Worm (Caenorhabditis elegans) whole organism, young adult: ENCODE results near the gene clec-165.

ENCODE experiments used
- B0336.3 ChIP-seq: fragments of 200-800 bp; sonication (Bioruptor generic); IDR thresholded peaks from 2 replicates; pipeline ENCODE4 v1.3.6; 2022; ENCODE audit warnings: missing genetic modification characterization, missing compliant biosample characterization
- F49E8.2 ChIP-seq: sonication (generic microtip); optimal IDR thresholded peaks from 3 replicates; lab custom pipeline; 2017; ENCODE audit warnings: missing genetic modification characterization, mild to moderate bottlenecking, missing compliant biosample characterization, antibody characterized with exemption, moderate library complexity; ENCODE audit not compliant: insufficient read depth
- F52B5.7 ChIP-seq: sonication (generic microtip); optimal IDR thresholded peaks from 2 replicates; lab custom pipeline; 2016; ENCODE audit warnings: mild to moderate bottlenecking, missing genetic modification characterization, missing compliant biosample characterization
- F57A8.1 ChIP-seq: fragments of 200-800 bp; sonication (Bioruptor generic); optimal IDR thresholded peaks from 2 replicates; lab custom pipeline; 2018; ENCODE audit warnings: mild to moderate bottlenecking, missing genetic modification characterization, moderate library complexity, missing compliant biosample characterization
- F57C9.4 ChIP-seq: sonication (generic microtip); optimal IDR thresholded peaks from 2 replicates; lab custom pipeline; 2017; ENCODE audit warnings: mild to moderate bottlenecking, missing genetic modification characterization, missing compliant biosample characterization
- Y67H2A.10 ChIP-seq: fragments of 200-800 bp; sonication (Bioruptor generic); conservative IDR thresholded peaks from 2 replicates; pipeline ENCODE4 v1.3.6; 2022; ENCODE audit warnings: missing genetic modification reagents, missing genetic modification characterization, missing compliant biosample characterization
- aptf-2 ChIP-seq: fragments of 200-800 bp; sonication (Bioruptor generic); conservative IDR thresholded peaks from 2 replicates; pipeline ENCODE4 v1.3.6; 2022; ENCODE audit warnings: missing genetic modification reagents, missing genetic modification characterization, missing compliant biosample characterization
- aptf-3 ChIP-seq: fragments of 200-800 bp; sonication (Bioruptor generic); IDR thresholded peaks from 2 replicates; pipeline ENCODE4 v1.3.6; 2022; ENCODE audit warnings: missing genetic modification characterization, missing compliant biosample characterization
- attf-3 ChIP-seq: fragments of 200-800 bp; sonication (Bioruptor generic); conservative IDR thresholded peaks from 2 replicates; pipeline ENCODE4 v1.3.6; 2022; ENCODE audit warnings: missing genetic modification reagents, missing genetic modification characterization, missing compliant biosample characterization
- cebp-2 ChIP-seq: fragments of 200-800 bp; sonication (Bioruptor generic); IDR thresholded peaks from 2 replicates; pipeline ENCODE4 v1.3.6; 2022; ENCODE audit warnings: missing genetic modification characterization, missing compliant biosample characterization
- chd-7 ChIP-seq: sonication (generic microtip); optimal IDR thresholded peaks from 2 replicates; lab custom pipeline; 2016; ENCODE audit warnings: mild to moderate bottlenecking, missing genetic modification characterization, moderate library complexity, missing compliant biosample characterization
- dox-1 ChIP-seq: fragments of 200-800 bp; sonication (Bioruptor generic); IDR thresholded peaks from 2 replicates; pipeline ENCODE4 v1.3.6; 2022; ENCODE audit warnings: missing genetic modification reagents, missing genetic modification characterization, missing compliant biosample characterization
- egrh-3 ChIP-seq: fragments of 200-800 bp; sonication (Bioruptor generic); IDR thresholded peaks from 2 replicates; pipeline ENCODE4 v1.3.6; 2022; ENCODE audit warnings: missing genetic modification reagents, missing genetic modification characterization, missing compliant biosample characterization
- hlh-26 ChIP-seq: fragments of 200-800 bp; sonication (Bioruptor generic); conservative IDR thresholded peaks from 2 replicates; pipeline ENCODE4 v1.3.6; 2022; ENCODE audit warnings: missing genetic modification reagents, missing genetic modification characterization, missing compliant biosample characterization
- hmg-20 ChIP-seq: fragments of 200-800 bp; sonication (Bioruptor generic); IDR thresholded peaks from 2 replicates; pipeline ENCODE4 v1.3.6; 2022; ENCODE audit warnings: missing genetic modification reagents, missing genetic modification characterization, missing compliant biosample characterization
- hrde-1 ChIP-seq: sonication (generic microtip); optimal IDR thresholded peaks from 2 replicates; lab custom pipeline; 2016; ENCODE audit warnings: missing genetic modification characterization, mild to moderate bottlenecking, missing compliant biosample characterization, moderate library complexity, missing genotype, missing genetic modification reagents, borderline replicate concordance
- lin-54 ChIP-seq: fragments of 200-800 bp; sonication (Bioruptor generic); optimal IDR thresholded peaks from 2 replicates; lab custom pipeline; 2018; ENCODE audit warnings: mild to moderate bottlenecking, missing genetic modification characterization, missing compliant biosample characterization
- lir-1 ChIP-seq: fragments of 200-800 bp; sonication (Bioruptor generic); conservative IDR thresholded peaks from 2 replicates; pipeline ENCODE4 v1.3.6; 2022; ENCODE audit warnings: missing genetic modification reagents, missing genetic modification characterization, missing compliant biosample characterization
- lsl-1 ChIP-seq: fragments of 200-800 bp; sonication (Bioruptor generic); optimal IDR thresholded peaks from 2 replicates; lab custom pipeline; 2018; ENCODE audit warnings: mild to moderate bottlenecking, missing genetic modification characterization, moderate library complexity, missing compliant biosample characterization
- madf-3 ChIP-seq: fragments of 200-800 bp; sonication (Bioruptor generic); IDR thresholded peaks from 2 replicates; pipeline ENCODE4 v1.3.6; 2022; ENCODE audit warnings: missing genetic modification reagents, missing genetic modification characterization, missing compliant biosample characterization
- madf-6 ChIP-seq: fragments of 200-800 bp; sonication (Bioruptor generic); IDR thresholded peaks from 2 replicates; pipeline ENCODE4 v1.3.6; 2022; ENCODE audit warnings: missing genetic modification reagents, missing genetic modification characterization, missing compliant biosample characterization
- mcd-1 ChIP-seq: fragments of 200-800 bp; sonication (Bioruptor generic); IDR thresholded peaks from 2 replicates; pipeline ENCODE4 v1.3.6; 2022; ENCODE audit warnings: missing genetic modification reagents, missing genetic modification characterization, missing compliant biosample characterization
- mel-28 ChIP-seq: sonication (generic microtip); optimal IDR thresholded peaks from 2 replicates; lab custom pipeline; 2016; ENCODE audit warnings: borderline replicate concordance, mild to moderate bottlenecking, missing genetic modification characterization, missing compliant biosample characterization
- mes-4 ChIP-seq: sonication (generic microtip); optimal IDR thresholded peaks from 2 replicates; lab custom pipeline; 2016; ENCODE audit warnings: missing genotype, missing genetic modification characterization, missing compliant biosample characterization
- nfya-2 ChIP-seq: fragments of 200-800 bp; sonication (Bioruptor generic); IDR thresholded peaks from 2 replicates; pipeline ENCODE4 v1.3.6; 2022; ENCODE audit warnings: missing genetic modification reagents, missing genetic modification characterization, missing compliant biosample characterization
- nfyb-1 ChIP-seq: fragments of 200-800 bp; sonication (Bioruptor generic); IDR thresholded peaks from 2 replicates; pipeline ENCODE4 v1.3.6; 2022; ENCODE audit warnings: missing genetic modification reagents, missing genetic modification characterization, missing compliant biosample characterization
- nhr-120 ChIP-seq: fragments of 200-800 bp; sonication (Bioruptor generic); IDR thresholded peaks from 2 replicates; pipeline ENCODE4 v1.3.6; 2022; ENCODE audit warnings: missing genetic modification characterization, missing compliant biosample characterization
- nhr-27 ChIP-seq: fragments of 200-800 bp; sonication (Bioruptor generic); optimal IDR thresholded peaks from 2 replicates; lab custom pipeline; 2018; ENCODE audit warnings: mild to moderate bottlenecking, missing genetic modification characterization, moderate library complexity, missing compliant biosample characterization
- repo-1 ChIP-seq: sonication (generic microtip); optimal IDR thresholded peaks from 2 replicates; lab custom pipeline; 2017; ENCODE audit warnings: mild to moderate bottlenecking, missing genetic modification characterization, missing compliant biosample characterization
- snpc-1.1 ChIP-seq: sonication (generic microtip); optimal IDR thresholded peaks from 2 replicates; lab custom pipeline; 2017; ENCODE audit warnings: missing genetic modification characterization, mild to moderate bottlenecking, missing compliant biosample characterization, antibody characterized with exemption, moderate library complexity, missing genotype, missing genetic modification reagents; ENCODE audit not compliant: insufficient read depth
- sptf-2 ChIP-seq: fragments of 200-800 bp; sonication (Bioruptor generic); optimal IDR thresholded peaks from 2 replicates; lab custom pipeline; 2018; ENCODE audit warnings: mild to moderate bottlenecking, missing genetic modification characterization, missing compliant biosample characterization
- tlf-1 ChIP-seq: fragments of 200-800 bp; sonication (Bioruptor generic); optimal IDR thresholded peaks from 2 replicates; lab custom pipeline; 2018; ENCODE audit warnings: mild to moderate bottlenecking, missing genetic modification characterization, missing compliant biosample characterization
- unc-62 ChIP-seq: fragments of 150-350 bp; optimal IDR thresholded peaks from 2 replicates; lab custom pipeline; 2014; ENCODE audit warnings: missing biosample characterization, missing genetic modification reagents, missing genetic modification characterization
- zfh-2 ChIP-seq: fragments of 200-800 bp; sonication (Bioruptor generic); conservative IDR thresholded peaks from 2 replicates; pipeline ENCODE4 v1.3.6; 2022; ENCODE audit warnings: missing genetic modification reagents, missing genetic modification characterization, missing compliant biosample characterization
- zim-3 ChIP-seq: sonication (generic microtip); optimal IDR thresholded peaks from 2 replicates; lab custom pipeline; 2017; ENCODE audit warnings: mild to moderate bottlenecking, missing genetic modification characterization, moderate library complexity, missing compliant biosample characterization
- ztf-18 ChIP-seq: sonication (generic microtip); optimal IDR thresholded peaks from 2 replicates; lab custom pipeline; 2016; ENCODE audit warnings: missing genotype, mild to moderate bottlenecking, missing genetic modification characterization, missing compliant biosample characterization

The clec-165 gene

DNA sequence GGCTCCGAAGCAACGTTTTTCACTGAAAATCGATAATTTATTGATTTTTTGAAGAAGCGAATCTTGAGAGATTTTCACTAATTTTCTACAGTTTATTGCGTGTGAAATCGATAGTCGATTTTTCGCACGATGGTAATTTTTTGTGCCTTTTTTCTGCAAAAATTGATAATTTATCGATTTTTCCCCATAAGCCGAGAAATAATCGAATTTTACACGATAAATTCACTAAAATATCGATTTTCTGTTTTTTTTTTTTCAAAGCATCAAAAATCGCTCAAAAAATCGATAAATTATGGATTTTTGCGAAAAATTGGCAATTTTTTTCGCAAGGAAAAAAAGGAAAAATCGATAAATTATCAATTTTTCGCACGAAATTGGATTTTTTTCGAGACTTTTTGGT lies 10.9 kb downstream of the clec-165 start:
- TF ChIP-seq nhr-27 (tag; lab: Kevin White, UChicago) (no peak), attf-3 (GFP tag; lab: Robert Waterston, UW) (no peak), B0336.3 (GFP tag; lab: Robert Waterston, UW) (no peak), hmg-20 (no peak), tlf-1 (GFP tag; lab: Kevin White, UChicago) (no peak), snpc-1.1 (tag; lab: Kevin White, UChicago) (no peak), aptf-3 (GFP tag; lab: Robert Waterston, UW) (no peak), mcd-1 (GFP tag; lab: Robert Waterston, UW) (no peak), lin-54 (no peak), lir-1 (GFP tag; lab: Robert Waterston, UW) (no peak), F49E8.2 (no peak), nfyb-1 (GFP tag; lab: Robert Waterston, UW) (no peak), egrh-3 (GFP tag; lab: Robert Waterston, UW) (no peak), zim-3 (tag; lab: Kevin White, UChicago) (no peak), F57A8.1 (GFP tag; lab: Kevin White, UChicago) (no peak), hlh-26 (GFP tag; lab: Robert Waterston, UW) (no peak), lsl-1 (GFP tag; lab: Kevin White, UChicago) (no peak), mes-4 (tag; lab: Kevin White, UChicago) (no peak), ztf-18 (tag; lab: Kevin White, UChicago) (no peak)
- TF ChIP-seq, all 124 proteins: peak for 0

DNA sequence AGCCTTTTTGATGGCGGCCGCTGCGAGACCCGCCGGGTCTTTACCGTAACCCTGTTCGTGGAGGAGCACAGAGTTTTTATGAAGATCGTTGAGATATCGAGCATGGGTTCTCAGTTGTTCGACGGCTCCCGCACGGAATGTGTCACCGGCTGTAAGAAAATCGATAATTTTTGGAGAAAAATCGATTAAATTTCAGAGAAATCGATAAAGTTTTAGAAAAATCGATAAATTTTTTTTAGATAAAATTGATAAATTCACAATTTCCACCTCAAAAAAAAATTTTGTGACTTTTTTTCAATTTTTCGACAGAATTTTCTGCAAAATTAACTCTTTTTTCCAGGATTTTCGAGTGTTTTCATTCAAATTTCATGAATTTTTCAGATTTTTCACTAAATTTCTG lies 11.9 kb downstream of the clec-165 start:
- no peak for TF ChIP-seq unc-62 (GFP tag; lab: Kevin White, UChicago)
- TF ChIP-seq sptf-2 (GFP tag; lab: Kevin White, UChicago): no peak
- no peak for TF ChIP-seq lin-54

ce11 chrIV:1232419-1233145 lies 14.1 kb downstream of the clec-165 start:
- TF ChIP-seq mcd-1 (GFP tag; lab: Robert Waterston, UW) (0 out of 2 replicates have a peak, but pooled peaks have one; percentile 23), chd-7 (tag; lab: Kevin White, UChicago) (peak; percentile 27), aptf-2 (GFP tag; lab: Robert Waterston, UW) (no peak), zfh-2 (peak; percentile 96), F57C9.4 (tag; lab: Kevin White, UChicago) (no peak), madf-6 (GFP tag; lab: Robert Waterston, UW) (0 out of 2 replicates have a peak, but pooled peaks have one; percentile 28), dox-1 (GFP tag; lab: Robert Waterston, UW) (0 out of 2 replicates have a peak, but pooled peaks have one; percentile 19), egrh-3 (GFP tag; lab: Robert Waterston, UW) (peak; percentile 98), mel-28 (no peak)

DNA sequence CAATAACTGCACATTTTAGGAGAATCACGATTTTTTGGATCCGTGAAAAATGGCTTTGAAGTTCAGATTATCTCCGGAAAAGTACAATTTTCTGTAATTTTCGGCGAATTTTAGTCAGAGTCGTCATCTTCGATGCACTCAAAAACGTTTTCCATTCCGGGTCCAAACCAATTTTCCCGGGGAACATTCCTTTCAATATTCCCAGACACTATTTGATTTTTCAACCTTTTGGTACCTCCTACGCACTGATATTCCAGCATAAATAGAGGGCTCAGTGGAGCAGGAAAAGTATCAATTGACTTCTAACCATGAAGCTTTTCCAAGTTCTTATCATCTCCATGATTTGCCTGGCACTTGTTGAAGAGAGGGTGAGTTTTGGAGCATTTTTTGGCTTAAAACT lies 15.1 kb downstream of the clec-165 start, which contains the start of gene W09G12.6:
Gene W09G12.6, plus strand, starts transcription at position 301 of the 400 bp plus-strand sequence.
- TF ChIP-seq repo-1: no peak
- TF ChIP-seq tlf-1 (GFP tag; lab: Kevin White, UChicago): no peak
- TF ChIP-seq F52B5.7 (tag; lab: Kevin White, UChicago): no peak
- TF ChIP-seq F57C9.4 (tag; lab: Kevin White, UChicago): no peak
- no peak for TF ChIP-seq madf-3 (GFP tag; lab: Robert Waterston, UW)
- no peak for TF ChIP-seq hrde-1 (tag; lab: Kevin White, UChicago)
- no peak for TF ChIP-seq egrh-3 (GFP tag; lab: Robert Waterston, UW)
- TF ChIP-seq Y67H2A.10 (GFP tag; lab: Robert Waterston, UW): no peak
- no peak for TF ChIP-seq cebp-2 (GFP tag; lab: Robert Waterston, UW)
- TF ChIP-seq nhr-120 (GFP tag; lab: Robert Waterston, UW): no peak
- no peak for TF ChIP-seq nfya-2
- TF ChIP-seq lsl-1 (GFP tag; lab: Kevin White, UChicago): no peak
